Worm (Caenorhabditis elegans) whole organism, L1 larva: ENCODE results near the gene cnnm-2.

Experiments
- efl-3 ChIP-seq: fragments of 200-800 bp; sonication (Bioruptor generic); optimal IDR thresholded peaks from 2 replicates; lab custom pipeline; 2018; ENCODE audit warnings: mild to moderate bottlenecking, missing genetic modification characterization, missing compliant biosample characterization
- irx-1 ChIP-seq: sonication (generic microtip); optimal IDR thresholded peaks from 2 replicates; lab custom pipeline; 2016; ENCODE audit warnings: missing genetic modification characterization, missing compliant biosample characterization
- lin-39 ChIP-seq: fragments of 150-350 bp; optimal IDR thresholded peaks from 2 replicates; lab custom pipeline; 2014; ENCODE audit warnings: missing biosample characterization, missing genetic modification reagents, missing genetic modification characterization
- nhr-12 ChIP-seq: sonication (generic microtip); optimal IDR thresholded peaks from 2 replicates; lab custom pipeline; 2017; ENCODE audit warnings: missing biosample characterization, missing genetic modification characterization
- nhr-77 ChIP-seq: fragments of 150-350 bp; optimal IDR thresholded peaks from 2 replicates; lab custom pipeline; 2014; ENCODE audit warnings: missing biosample characterization, missing genetic modification characterization
- snu-23 ChIP-seq: sonication (generic microtip); optimal IDR thresholded peaks from 2 replicates; lab custom pipeline; 2016; ENCODE audit warnings: missing genetic modification characterization, missing compliant biosample characterization
- unc-62 ChIP-seq: fragments of 150-350 bp; optimal IDR thresholded peaks from 2 replicates; lab custom pipeline; 2014; ENCODE audit warnings: missing biosample characterization, missing genetic modification reagents, missing genetic modification characterization
- ztf-11 ChIP-seq, 2 experiments: sonication (generic microtip); optimal IDR thresholded peaks; 2 replicates each; lab custom pipeline; 2016 to 2017; ENCODE audit warnings: missing genetic modification characterization in 2 of 2, missing biosample characterization in 1 of 2, missing compliant biosample characterization in 1 of 2

DNA sequence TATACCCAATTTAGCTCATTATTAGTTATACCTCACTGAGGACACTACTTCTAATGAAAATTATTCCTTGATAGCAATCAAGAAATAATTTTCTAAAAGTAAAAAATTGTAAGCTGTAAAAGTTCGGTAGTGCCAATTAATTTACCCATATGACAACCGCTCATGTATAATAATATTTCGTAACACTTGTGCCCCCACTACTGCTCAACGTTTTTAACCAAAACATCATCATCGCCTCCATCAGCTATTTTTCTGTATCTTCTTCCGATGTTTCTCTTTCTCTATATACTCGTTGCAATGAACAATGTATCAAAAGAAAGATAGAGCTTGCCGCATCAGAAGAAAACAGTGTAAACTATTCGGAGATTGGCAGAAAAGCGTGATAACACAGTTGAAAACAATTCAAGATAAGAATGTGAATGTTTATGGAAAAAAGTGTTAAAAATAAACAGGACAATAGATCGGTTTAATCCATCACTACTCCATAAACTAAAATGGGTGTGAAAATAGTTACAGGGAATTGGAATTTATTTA, 24.1 kb upstream of the cnnm-2 start:
- TF ChIP-seq ztf-11 (tag; optimal IDR thresholded peaks at IDR 0.05; lab: Kevin White, UChicago) (no peak), snu-23 (GFP tag; lab: Kevin White, UChicago) (no peak), unc-62 (GFP tag; lab: Kevin White, UChicago) (no peak), nhr-12 (tag; lab: Kevin White, UChicago) (no peak), nhr-77 (tag; lab: Kevin White, UChicago) (no peak), efl-3 (GFP tag; lab: Kevin White, UChicago) (no peak), lin-39 (tag; lab: Kevin White, UChicago) (peak; percentile 7), irx-1 (tag; lab: Kevin White, UChicago) (no peak)
